Worm (Caenorhabditis elegans): ENCODE measurements around the gene tald-1.
A peak's percentile ranks its signal among the peaks of the same experiment; 100 is the strongest.
"Not testable (repeated sequence)": the region's sequence is repeated elsewhere in the genome, so short reads cannot be mapped to it uniquely, and the experiment has no call there.

The tald-1 gene

ce11 chrIV:4386351-4386750, at the start of gene tald-1:
TSS of gene tald-1 (plus strand) at chrIV:4386651.
- TF ChIP-seq elt-2 (tag; optimal IDR thresholded peaks at IDR 0.05) (peak; percentile 39), pqm-1 (tag; optimal IDR thresholded peaks at IDR 0.05) (no peak)

- TF ChIP-seq C08G9.2 (tag; optimal IDR thresholded peaks at IDR 0.05) (no peak), K09A11.1 (tag; optimal IDR thresholded peaks at IDR 0.05; ENCODE audit: insufficient read depth) (no peak)
These were observed 48.2 kb upstream of the tald-1 start for ce11 chrIV:4338217-4338616.

- TF ChIP-seq ceh-34 (tag; optimal IDR thresholded peaks at IDR 0.05) (no peak), ceh-24 (tag; optimal IDR thresholded peaks at IDR 0.05) (no peak), sdc-2 (tag; optimal IDR thresholded peaks at IDR 0.05) (no peak), pros-1 (tag; optimal IDR thresholded peaks at IDR 0.05) (no peak), rnt-1 (tag; optimal IDR thresholded peaks at IDR 0.05) (no peak), pha-4 (tag; optimal IDR thresholded peaks at IDR 0.05) (no peak), pha-2 (tag; optimal IDR thresholded peaks at IDR 0.05) (no peak), ceh-19 (GFP tag; optimal IDR thresholded peaks at IDR 0.05) (no peak), tbx-7 (tag; optimal IDR thresholded peaks at IDR 0.05) (no peak), lim-6 (tag; optimal IDR thresholded peaks at IDR 0.05) (no peak), pat-9 (tag; optimal IDR thresholded peaks at IDR 0.05) (no peak), ceh-18 (tag; optimal IDR thresholded peaks at IDR 0.05) (no peak), syd-9 (tag; optimal IDR thresholded peaks at IDR 0.05) (no peak), fkh-6 (tag; optimal IDR thresholded peaks at IDR 0.05) (no peak), sox-4 (tag; optimal IDR thresholded peaks at IDR 0.05) (no peak), K09A11.1 (tag; optimal IDR thresholded peaks at IDR 0.05; ENCODE audit: insufficient read depth) (no peak), fax-1 (tag; optimal IDR thresholded peaks at IDR 0.05) (no peak), K02D7.2 (tag; optimal IDR thresholded peaks at IDR 0.05) (no peak), Y22D7AL.16 (tag; optimal IDR thresholded peaks at IDR 0.05) (no peak), sox-2 (GFP tag; IDR thresholded peaks at IDR 0.05) (no peak)
These were observed 41.6 kb upstream of the tald-1 start for ce11 chrIV:4344828-4345227.

- no peak for TF ChIP-seq tbx-2 (tag; optimal IDR thresholded peaks at IDR 0.05)
- TF ChIP-seq pag-3 (tag; optimal IDR thresholded peaks at IDR 0.05; ENCODE audit: borderline replicate concordance): no peak
- TF ChIP-seq nhr-232 (tag; optimal IDR thresholded peaks at IDR 0.05): no peak
- TF ChIP-seq elt-4 (tag; optimal IDR thresholded peaks at IDR 0.05): no peak
- TF ChIP-seq unc-55 (GFP tag; optimal IDR thresholded peaks at IDR 0.05): no peak
These were observed 39.9 kb upstream of the tald-1 start, which contains the start of gene oac-52 for ce11 chrIV:4346512-4346911. TSS of gene oac-52 (minus strand) at chrIV:4346612.

- no peak for TF ChIP-seq hlh-8 (tag; optimal IDR thresholded peaks at IDR 0.05)
- no peak for TF ChIP-seq ets-4 (tag; optimal IDR thresholded peaks at IDR 0.05)
- no peak for TF ChIP-seq hlh-30 (tag; optimal IDR thresholded peaks at IDR 0.05; ENCODE audit: insufficient read depth)
- TF ChIP-seq ceh-24 (tag; optimal IDR thresholded peaks at IDR 0.05): no peak
- TF ChIP-seq elt-4 (tag; optimal IDR thresholded peaks at IDR 0.05): no peak
- TF ChIP-seq mec-3 (tag; optimal IDR thresholded peaks at IDR 0.05; ENCODE audit: borderline replicate concordance): no peak
These were observed 38.9 kb upstream of the tald-1 start for ce11 chrIV:4347578-4348003.

- TF ChIP-seq fkh-6 (tag; optimal IDR thresholded peaks at IDR 0.05); dmd-4 (tag; optimal IDR thresholded peaks at IDR 0.05; ENCODE audit: borderline replicate concordance); odd-2 (tag; optimal IDR thresholded peaks at IDR 0.05): not testable (repeated sequence)
These were observed 38.3 kb upstream of the tald-1 start, which contains the start of gene W03B1.5 for ce11 chrIV:4348146-4348545. TSS of gene W03B1.5 (plus strand) at chrIV:4348446.

Measured in whole organism, late embryonic.